Worm (Caenorhabditis elegans) whole organism, early embryonic: Measurements from ENCODE around the gene cct-5.

Experiments
- F13C5.2 ChIP-seq: sonication (generic microtip); optimal IDR thresholded peaks from 2 replicates; lab custom pipeline; 2017; ENCODE audit warnings: mild to moderate bottlenecking, missing genetic modification characterization, inconsistent platforms, missing compliant biosample characterization
- ama-1 ChIP-seq: fragments of 150-350 bp; optimal IDR thresholded peaks from 2 replicates; lab custom pipeline; 2014
- ceh-13 ChIP-seq: fragments of 200-800 bp; sonication (Bioruptor generic); optimal IDR thresholded peaks from 2 replicates; lab custom pipeline; 2018; ENCODE audit warnings: mild to moderate bottlenecking, missing genetic modification characterization, missing compliant biosample characterization
- ceh-36 ChIP-seq: sonication (generic microtip); optimal IDR thresholded peaks from 2 replicates; lab custom pipeline; 2016; ENCODE audit warnings: missing genetic modification characterization, inconsistent platforms, missing compliant biosample characterization
- hmbx-1 ChIP-seq: sonication (generic microtip); optimal IDR thresholded peaks from 2 replicates; lab custom pipeline; 2016; ENCODE audit warnings: mild to moderate bottlenecking, missing genetic modification characterization, missing compliant biosample characterization
- hmg-4 ChIP-seq: fragments of 200-800 bp; sonication (Bioruptor generic); optimal IDR thresholded peaks from 2 replicates; lab custom pipeline; 2018; ENCODE audit warnings: mild to moderate bottlenecking, missing genetic modification characterization, missing compliant biosample characterization
- hnd-1 ChIP-seq: sonication (generic microtip); optimal IDR thresholded peaks from 2 replicates; lab custom pipeline; 2016; ENCODE audit warnings: missing genetic modification characterization, missing compliant biosample characterization
- sea-1 ChIP-seq: fragments of 200-800 bp; sonication (Bioruptor generic); conservative IDR thresholded peaks from 2 replicates; pipeline ENCODE4 v1.3.6; 2022; ENCODE audit warnings: missing genetic modification characterization, missing compliant biosample characterization
- tra-4 ChIP-seq: sonication (generic microtip); optimal IDR thresholded peaks from 2 replicates; lab custom pipeline; 2017; ENCODE audit warnings: missing genetic modification characterization, missing compliant biosample characterization

- TF ChIP-seq ceh-13 (GFP tag; lab: Kevin White, UChicago): no peak
- TF ChIP-seq F13C5.2: no peak
- no peak for TF ChIP-seq hmbx-1
- TF ChIP-seq hnd-1 (tag; lab: Kevin White, UChicago): no peak
- no peak for TF ChIP-seq ceh-36 (tag; lab: Kevin White, UChicago)
- TF ChIP-seq ama-1 (lab: Kevin White, UChicago): no peak
- TF ChIP-seq hmg-4 (GFP tag; lab: Kevin White, UChicago): no peak
- TF ChIP-seq sea-1 (GFP tag; lab: Robert Waterston, UW): no peak
- TF ChIP-seq tra-4 (tag; lab: Kevin White, UChicago): no peak
These were observed 55.2 kb downstream of the cct-5 start for ce11 chrIII:4452749-4453148.
